Worm (Caenorhabditis elegans) whole organism, L1 larva: ENCODE measurements around the gene efn-4.

Source experiments
- C34B4.2 ChIP-seq: sonication (generic microtip); optimal IDR thresholded peaks from 2 replicates; lab custom pipeline; 2017; ENCODE audit warnings: mild to moderate bottlenecking, missing genetic modification characterization, missing compliant biosample characterization
- Y116A8C.19 ChIP-seq: sonication (generic microtip); optimal IDR thresholded peaks from 2 replicates; lab custom pipeline; 2016; ENCODE audit warnings: missing compliant biosample characterization, missing genetic modification characterization, borderline replicate concordance
- alr-1 ChIP-seq: fragments of 200-800 bp; sonication (Bioruptor generic); optimal IDR thresholded peaks from 2 replicates; lab custom pipeline; 2018; ENCODE audit warnings: borderline replicate concordance, mild to moderate bottlenecking, missing genetic modification characterization, missing compliant biosample characterization
- blmp-1 ChIP-seq: fragments of 150-350 bp; optimal IDR thresholded peaks from 2 replicates; lab custom pipeline; 2014; ENCODE audit warnings: missing biosample characterization, missing genetic modification characterization
- ceh-8 ChIP-seq: fragments of 200-800 bp; sonication (Bioruptor generic); optimal IDR thresholded peaks from 2 replicates; lab custom pipeline; 2018; ENCODE audit warnings: mild to moderate bottlenecking, missing genetic modification characterization, moderate library complexity, missing compliant biosample characterization
- ceh-82 ChIP-seq, 3 experiments: fragments of 150-350 bp in 1 of 3; sonication (generic microtip) in 2 of 3; optimal IDR thresholded peaks; 2 replicates each; lab custom pipeline; 2014 to 2017; ENCODE audit warnings: missing biosample characterization in 3 of 3, missing genetic modification characterization in 3 of 3
- ceh-88 ChIP-seq: fragments of 200-800 bp; sonication (Bioruptor generic); IDR thresholded peaks from 2 replicates; pipeline ENCODE4 v1.3.6; 2022; ENCODE audit warnings: missing genetic modification characterization, missing compliant biosample characterization
- dpl-1 ChIP-seq, 3 experiments: fragments of 150-350 bp in 2 of 3; sonication (generic microtip) in 1 of 3; optimal IDR thresholded peaks; 2 replicates each; lab custom pipeline; 2014 to 2017; ENCODE audit warnings: missing biosample characterization in 3 of 3, missing genetic modification characterization in 3 of 3, missing genetic modification reagents in 3 of 3
- efl-1 ChIP-seq, 4 experiments: fragments of 150-350 bp; optimal IDR thresholded peaks in 3 of 4; peaks in 1 of 4; 1 replicate in 1 of 4; 2 replicates in 3 of 4; lab custom pipeline; 2014; ENCODE audit warnings: missing biosample characterization in 2 of 4, missing genetic modification characterization in 2 of 4, missing genetic modification reagents in 2 of 4
- efl-3 ChIP-seq: fragments of 200-800 bp; sonication (Bioruptor generic); optimal IDR thresholded peaks from 2 replicates; lab custom pipeline; 2018; ENCODE audit warnings: mild to moderate bottlenecking, missing genetic modification characterization, missing compliant biosample characterization
- hlh-17 ChIP-seq: fragments of 200-800 bp; sonication (Bioruptor generic); optimal IDR thresholded peaks from 2 replicates; lab custom pipeline; 2018; ENCODE audit warnings: missing genetic modification characterization, mild to moderate bottlenecking, missing compliant biosample characterization, moderate library complexity, borderline replicate concordance
- hpl-2 ChIP-seq: fragments of 150-350 bp; optimal IDR thresholded peaks from 2 replicates; lab custom pipeline; 2014; ENCODE audit warnings: missing biosample characterization, missing genetic modification reagents, missing genetic modification characterization
- irx-1 ChIP-seq: sonication (generic microtip); optimal IDR thresholded peaks from 2 replicates; lab custom pipeline; 2016; ENCODE audit warnings: missing genetic modification characterization, missing compliant biosample characterization
- lin-14 ChIP-seq: fragments of 200-800 bp; sonication (Bioruptor generic); optimal IDR thresholded peaks from 2 replicates; lab custom pipeline; 2018; ENCODE audit warnings: mild to moderate bottlenecking, missing genetic modification characterization, moderate library complexity, missing compliant biosample characterization
- lsy-2 ChIP-seq, 2 experiments: fragments of 150-350 bp; optimal IDR thresholded peaks; 2 replicates each; lab custom pipeline; 2014; ENCODE audit warnings: missing biosample characterization in 2 of 2, missing genetic modification characterization in 2 of 2
- mab-9 ChIP-seq: fragments of 200-800 bp; sonication (Bioruptor generic); IDR thresholded peaks from 2 replicates; pipeline ENCODE4 v1.3.6; 2022; ENCODE audit warnings: missing genetic modification reagents, missing genetic modification characterization, missing compliant biosample characterization
- nhr-28 ChIP-seq: fragments of 150-350 bp; optimal IDR thresholded peaks from 2 replicates; lab custom pipeline; 2014; ENCODE audit warnings: missing biosample characterization, missing genetic modification characterization
- nhr-47 ChIP-seq: sonication (generic microtip); optimal IDR thresholded peaks from 2 replicates; lab custom pipeline; 2016; ENCODE audit warnings: mild to moderate bottlenecking, missing genetic modification characterization, moderate library complexity, missing compliant biosample characterization
- nhr-71 ChIP-seq: sonication (generic microtip); optimal IDR thresholded peaks from 2 replicates; lab custom pipeline; 2016; ENCODE audit warnings: mild to moderate bottlenecking, missing genetic modification characterization, moderate library complexity, missing compliant biosample characterization
- pax-3 ChIP-seq: fragments of 200-800 bp; sonication (Bioruptor generic); optimal IDR thresholded peaks from 2 replicates; lab custom pipeline; 2018; ENCODE audit warnings: mild to moderate bottlenecking, missing genetic modification characterization, moderate library complexity, missing compliant biosample characterization
- pqm-1 ChIP-seq: sonication (generic microtip); optimal IDR thresholded peaks from 3 replicates; lab custom pipeline; 2017; ENCODE audit warnings: missing biosample characterization, missing genetic modification characterization
- skn-1 ChIP-seq: fragments of 150-350 bp; optimal IDR thresholded peaks from 2 replicates; lab custom pipeline; 2014; ENCODE audit warnings: missing biosample characterization, missing genetic modification characterization
- snpc-4 ChIP-seq: fragments of 150-350 bp; optimal IDR thresholded peaks from 2 replicates; lab custom pipeline; 2014; ENCODE audit warnings: missing biosample characterization, missing genetic modification characterization
- sptf-1 ChIP-seq: fragments of 150-350 bp; optimal IDR thresholded peaks from 2 replicates; lab custom pipeline; 2014; ENCODE audit warnings: missing biosample characterization, missing genetic modification characterization
- sup-37 ChIP-seq: fragments of 200-800 bp; sonication (Bioruptor generic); optimal IDR thresholded peaks from 2 replicates; lab custom pipeline; 2018; ENCODE audit warnings: mild to moderate bottlenecking, missing genetic modification characterization, missing compliant biosample characterization
- swsn-7 ChIP-seq: sonication (generic microtip); optimal IDR thresholded peaks from 2 replicates; lab custom pipeline; 2016; ENCODE audit warnings: missing genetic modification characterization, missing compliant biosample characterization
- tbx-2 ChIP-seq: sonication (generic microtip); optimal IDR thresholded peaks from 2 replicates; lab custom pipeline; 2016; ENCODE audit warnings: missing genetic modification characterization, missing compliant biosample characterization
- unc-130 ChIP-seq: fragments of 150-350 bp; optimal IDR thresholded peaks from 2 replicates; lab custom pipeline; 2017; ENCODE audit warnings: missing biosample characterization, missing genetic modification characterization, inconsistent platforms
- unc-30 ChIP-seq: sonication (generic microtip); optimal IDR thresholded peaks from 2 replicates; lab custom pipeline; 2017; ENCODE audit warnings: missing biosample characterization, missing genetic modification characterization
- xbp-1 ChIP-seq: sonication (generic microtip); optimal IDR thresholded peaks from 2 replicates; lab custom pipeline; 2016; ENCODE audit warnings: missing genetic modification characterization, missing compliant biosample characterization
- ztf-11 ChIP-seq, 2 experiments: sonication (generic microtip); optimal IDR thresholded peaks; 2 replicates each; lab custom pipeline; 2016 to 2017; ENCODE audit warnings: missing genetic modification characterization in 2 of 2, missing biosample characterization in 1 of 2, missing compliant biosample characterization in 1 of 2

Gene efn-4

DNA sequence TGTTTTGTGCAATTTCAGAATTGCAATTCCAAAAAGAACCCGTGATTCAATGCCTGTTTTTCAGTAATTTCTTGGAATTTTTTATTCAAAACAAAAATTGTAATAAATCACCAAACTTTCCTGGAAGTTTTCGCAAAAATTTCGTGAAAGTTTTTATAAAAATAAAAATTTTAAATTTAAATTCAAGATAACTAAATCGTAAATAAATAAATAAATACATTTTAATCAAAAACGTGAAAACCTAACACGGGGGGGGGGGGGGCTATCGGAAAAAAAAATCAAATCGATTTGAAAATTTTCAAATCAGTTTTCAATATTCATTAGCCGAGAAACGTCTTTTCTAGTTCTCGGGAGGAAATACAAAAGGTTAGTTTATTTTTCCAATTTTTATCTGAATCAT, 34.0 kb downstream of the efn-4 start, which contains the start of gene C18H7.4:
C18H7.4 (plus strand) TSS at position 301 of the 400 bp plus-strand sequence.
- TF ChIP-seq sptf-1 (tag; lab: Kevin White, UChicago) (no peak), ceh-88 (GFP tag; lab: Robert Waterston, UW) (no peak), sup-37 (no peak), efl-3 (GFP tag; lab: Kevin White, UChicago) (no peak), ceh-82 (tag; optimal IDR thresholded peaks at IDR 0.05; lab: Kevin White, UChicago) (no peak), snpc-4 (tag; lab: Kevin White, UChicago) (no peak), lin-14 (GFP tag; lab: Kevin White, UChicago) (no peak)

DNA sequence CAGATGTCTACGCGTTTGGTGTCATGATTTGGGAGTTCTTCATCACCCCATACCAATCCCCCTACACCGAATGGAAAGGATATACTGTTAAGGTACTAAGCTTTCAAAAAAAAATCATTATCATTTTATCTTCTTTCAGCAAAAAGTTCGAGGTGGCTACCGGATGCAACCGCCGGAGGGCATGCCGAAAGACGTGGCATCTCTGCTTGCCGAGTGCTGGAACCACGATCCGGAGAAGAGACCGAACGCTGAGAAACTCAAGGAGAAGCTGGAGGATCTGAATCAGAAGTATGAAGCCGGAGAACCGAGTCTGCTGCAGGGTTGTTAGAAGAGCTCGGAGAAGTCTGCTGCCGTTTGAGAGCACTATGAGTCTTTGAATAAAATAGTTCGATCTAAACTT, 35.8 kb downstream of the efn-4 start:
- TF ChIP-seq unc-30 (no peak), alr-1 (tag; lab: Kevin White, UChicago) (no peak), xbp-1 (tag; lab: Kevin White, UChicago) (no peak), nhr-71 (tag; lab: Kevin White, UChicago) (no peak), C34B4.2 (tag; lab: Kevin White, UChicago) (no peak), swsn-7 (tag; lab: Kevin White, UChicago) (no peak), mab-9 (GFP tag; lab: Robert Waterston, UW) (no peak), sup-37 (no peak)

DNA sequence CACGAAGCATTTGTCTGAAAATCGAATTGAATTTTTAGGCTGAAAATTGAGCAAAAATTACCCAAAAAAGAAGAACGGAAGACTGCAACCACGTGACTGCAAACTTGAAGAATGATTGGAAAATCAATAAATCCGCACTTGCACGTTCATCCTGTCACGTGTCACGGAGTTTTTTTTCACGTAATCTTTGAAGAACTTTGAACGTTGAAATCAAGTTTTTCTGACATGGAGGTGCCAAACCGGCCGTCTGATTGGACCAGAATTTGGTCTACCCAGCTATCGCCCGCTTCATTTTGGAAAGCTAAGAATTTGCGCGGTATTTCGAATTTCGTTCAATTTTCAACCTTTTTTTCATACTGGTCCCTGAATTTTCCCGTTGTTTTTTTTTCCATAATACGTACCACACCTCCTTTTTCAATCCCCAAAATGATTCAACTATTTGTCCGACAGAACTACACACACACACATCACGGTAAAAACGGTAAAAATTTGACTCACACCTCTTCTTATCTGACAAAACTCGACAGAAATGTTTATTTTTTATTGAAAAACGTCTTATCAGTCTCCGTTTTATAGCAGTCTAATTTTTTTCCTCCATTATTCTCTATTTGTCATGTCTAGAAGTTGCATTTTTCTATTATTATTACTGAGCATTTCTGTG, 37.4 kb downstream of the efn-4 start, which contains the start of the genes C18H7.7 and C18H7.11:
C18H7.7 (minus strand) TSS at position 101 of the 661 bp plus-strand sequence.
C18H7.11 (plus strand) TSS at position 611 of the 661 bp plus-strand sequence.
- no peak for TF ChIP-seq unc-130
- no peak for TF ChIP-seq hpl-2 (GFP tag; lab: Kevin White, UChicago)
- TF ChIP-seq tbx-2 (tag; lab: Kevin White, UChicago) = no peak
- no peak for TF ChIP-seq hlh-17
- TF ChIP-seq pax-3 = no peak
- no peak for TF ChIP-seq pqm-1 (tag; lab: Kevin White, UChicago)
- TF ChIP-seq efl-3 (GFP tag; lab: Kevin White, UChicago) = no peak
- no peak for TF ChIP-seq blmp-1 (tag; lab: Kevin White, UChicago)
- TF ChIP-seq sup-37 = no peak
- TF ChIP-seq unc-30 = no peak
- no peak for TF ChIP-seq nhr-28 (tag; lab: Kevin White, UChicago)
- TF ChIP-seq swsn-7 (tag; lab: Kevin White, UChicago) = no peak
- no peak for TF ChIP-seq Y116A8C.19 (tag; lab: Kevin White, UChicago)
- no peak for TF ChIP-seq lsy-2 (tag; optimal IDR thresholded peaks at IDR 0.05; lab: Kevin White, UChicago)
- no peak for TF ChIP-seq lin-14 (GFP tag; lab: Kevin White, UChicago)
- TF ChIP-seq skn-1 = no peak
- no peak for TF ChIP-seq nhr-47 (tag; lab: Kevin White, UChicago)
- no peak for TF ChIP-seq irx-1 (tag; lab: Kevin White, UChicago)

DNA sequence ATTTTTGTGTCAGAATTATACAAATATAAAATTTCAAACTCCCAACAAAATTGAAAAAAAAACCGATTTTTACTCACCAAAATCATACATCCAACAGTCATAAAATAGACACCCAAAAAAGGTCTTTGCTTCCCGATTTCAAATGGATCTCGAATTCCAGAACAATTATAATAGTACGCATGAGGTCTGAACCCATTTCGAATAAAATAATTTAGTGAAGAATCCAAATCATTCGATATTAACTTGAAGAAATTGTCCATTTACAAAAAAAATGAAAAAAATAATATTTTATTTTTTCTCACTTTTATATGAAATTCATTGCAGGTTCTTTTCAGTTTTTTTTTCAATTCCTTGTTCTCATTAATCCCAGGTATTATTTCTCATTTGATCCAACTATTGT, 42.6 kb downstream of the efn-4 start, which contains the start of gene srt-59:
srt-59 (minus strand) TSS at position 101 of the 400 bp plus-strand sequence.
- TF ChIP-seq ceh-88 (GFP tag; lab: Robert Waterston, UW) (no peak), xbp-1 (tag; lab: Kevin White, UChicago) (no peak), dpl-1 (GFP tag; optimal IDR thresholded peaks at IDR 0.05; lab: Kevin White, UChicago) (no peak), ceh-8 (GFP tag; lab: Kevin White, UChicago) (no peak)

DNA sequence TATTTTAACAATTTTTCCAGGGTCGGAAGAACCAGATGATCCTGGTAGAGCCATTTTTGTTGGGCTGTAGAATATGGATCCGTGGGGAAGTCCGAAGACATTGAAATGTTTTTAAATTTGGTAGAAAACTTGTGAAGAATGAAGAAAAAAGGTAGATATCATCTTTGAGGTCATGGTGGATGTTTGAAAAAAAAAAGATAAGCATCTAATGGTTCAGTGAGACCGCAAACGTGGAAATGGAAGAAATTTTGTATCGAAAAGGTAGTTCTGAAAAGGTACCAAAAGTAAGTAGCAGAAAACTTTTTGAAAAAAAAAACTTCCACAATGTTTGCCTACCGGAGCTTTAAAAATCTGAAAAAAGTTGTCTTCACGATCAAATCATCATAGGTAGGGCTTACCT, 44.5 kb downstream of the efn-4 start, which contains the start of gene prmt-4:
prmt-4 (minus strand) TSS at position 101 of the 400 bp plus-strand sequence.
- TF ChIP-seq efl-1 (optimal IDR thresholded peaks at IDR 0.05; lab: Kevin White, UChicago) (no peak), efl-1 (GFP tag; optimal IDR thresholded peaks at IDR 0.05 in 1 of 2; lab: Kevin White, UChicago) (peak in 1 of 2 experiments; percentile 9), ztf-11 (tag; optimal IDR thresholded peaks at IDR 0.05; lab: Kevin White, UChicago) (no peak)
